Fruit fly (Drosophila melanogaster) whole organism: ENCODE measurements around the gene CG13837.

ENCODE experiments used
- CG8478 ChIP-seq: fragments of >200 bp; optimal IDR thresholded peaks from 2 replicates; lab custom pipeline; 2018; ENCODE audit warnings: inconsistent platforms
- Dll ChIP-seq: fragments of >200 bp; optimal IDR thresholded peaks from 2 replicates; lab custom pipeline; 2017
- EcR ChIP-seq, 2 experiments: fragments of >200 bp; optimal IDR thresholded peaks; 2 replicates each; lab custom pipeline; 2017; ENCODE audit warnings: missing biosample characterization in 2 of 2, missing genetic modification characterization in 2 of 2, missing genetic modification reagents in 2 of 2
- pan ChIP-seq: fragments of >200 bp; optimal IDR thresholded peaks from 2 replicates; lab custom pipeline; 2017
- psq ChIP-seq: fragments of >200 bp; optimal IDR thresholded peaks from 2 replicates; lab custom pipeline; 2017

- TF ChIP-seq Dll (lab: Kevin White, UChicago) (no peak), psq (no peak), pan (lab: Kevin White, UChicago) (no peak), CG8478 (lab: Kevin White, UChicago) (no peak), EcR (GFP tag; optimal IDR thresholded peaks at IDR 0.05; lab: Kevin White, UChicago) (no peak)
These were observed 16.9 kb upstream of the CG13837 start, which contains the start of gene lmd for dm6 chr3R:23026652-23027427.
